Worm (Caenorhabditis elegans) whole organism, L2 larva: ENCODE results near the gene cisd-1.

Experiments
- aly-2 ChIP-seq: fragments of 150-350 bp; optimal IDR thresholded peaks from 2 replicates; lab custom pipeline; 2014; ENCODE audit warnings: missing biosample characterization, missing genetic modification characterization
- blmp-1 ChIP-seq: sonication (generic microtip); optimal IDR thresholded peaks from 2 replicates; lab custom pipeline; 2017; ENCODE audit warnings: missing genetic modification characterization, mild to moderate bottlenecking, missing compliant biosample characterization, antibody characterized with exemption, moderate library complexity; ENCODE audit not compliant: insufficient read depth
- elt-1 ChIP-seq: fragments of 150-350 bp; optimal IDR thresholded peaks from 2 replicates; lab custom pipeline; 2014; ENCODE audit warnings: missing biosample characterization, missing genetic modification characterization
- ztf-4 ChIP-seq: fragments of 150-350 bp; optimal IDR thresholded peaks from 2 replicates; lab custom pipeline; 2014; ENCODE audit warnings: missing biosample characterization, missing genetic modification characterization

DNA sequence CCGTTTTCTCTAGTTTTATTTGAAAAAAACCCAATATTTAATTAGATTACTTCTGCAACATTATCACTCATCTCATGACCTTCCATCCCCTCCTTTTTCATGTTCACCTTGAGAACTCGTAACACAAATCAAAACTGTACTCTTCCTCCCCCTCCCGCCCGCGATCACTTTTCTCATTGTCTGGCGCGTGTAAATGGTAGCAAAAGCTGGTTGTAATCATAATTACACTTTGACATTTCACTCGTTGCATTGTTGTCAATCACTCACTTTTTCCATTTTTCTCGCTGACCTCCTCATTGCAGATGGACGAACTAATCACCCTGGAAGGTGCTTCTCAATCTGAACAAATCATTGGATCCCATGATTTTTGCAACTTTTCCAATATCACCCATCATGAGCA lies 40.9 kb upstream of the cisd-1 start, which contains the start of gene npr-41:
- TF ChIP-seq blmp-1 (tag; lab: Kevin White, UChicago), result no peak
- TF ChIP-seq aly-2, result no peak
- no peak for TF ChIP-seq ztf-4 (tag; lab: Kevin White, UChicago)
- TF ChIP-seq elt-1 (tag; lab: Kevin White, UChicago), result no peak
